Worm (Caenorhabditis elegans) whole organism, L4 larva: ENCODE data around the gene ent-2.

Experiments used
- F10B5.3 ChIP-seq: sonication (generic microtip); optimal IDR thresholded peaks from 2 replicates; lab custom pipeline; 2016; ENCODE audit warnings: mild to moderate bottlenecking, missing genetic modification characterization, missing compliant biosample characterization
- F37D6.2 ChIP-seq: sonication (generic microtip); optimal IDR thresholded peaks from 2 replicates; lab custom pipeline; 2016; ENCODE audit warnings: mild to moderate bottlenecking, missing genetic modification characterization, missing compliant biosample characterization
- F49E8.2 ChIP-seq: sonication (generic microtip); optimal IDR thresholded peaks from 2 replicates; lab custom pipeline; 2016; ENCODE audit warnings: missing compliant biosample characterization, mild to moderate bottlenecking, missing genetic modification characterization, borderline replicate concordance
- R02D3.7 ChIP-seq: fragments of 150-350 bp; sonication (generic microtip); optimal IDR thresholded peaks from 3 replicates; lab custom pipeline; 2014; ENCODE audit warnings: missing biosample characterization, missing genetic modification characterization
- T20F7.1 ChIP-seq: fragments of 200-800 bp; sonication (Bioruptor generic); optimal IDR thresholded peaks from 2 replicates; lab custom pipeline; 2018; ENCODE audit warnings: mild to moderate bottlenecking, missing genetic modification characterization, missing compliant biosample characterization
- Y48G9A.11 ChIP-seq: fragments of 200-800 bp; sonication (Bioruptor generic); IDR thresholded peaks from 2 replicates; pipeline ENCODE4 v1.3.6; 2022; ENCODE audit warnings: missing genetic modification reagents, missing genetic modification characterization, missing compliant biosample characterization
- Y5F2A.4 ChIP-seq: fragments of 200-800 bp; sonication (Bioruptor generic); optimal IDR thresholded peaks from 2 replicates; lab custom pipeline; 2018; ENCODE audit warnings: mild to moderate bottlenecking, missing genetic modification characterization, missing compliant biosample characterization
- Y75B8A.6 ChIP-seq: fragments of 200-800 bp; sonication (Bioruptor generic); IDR thresholded peaks from 2 replicates; pipeline ENCODE4 v1.3.6; 2022; ENCODE audit warnings: missing genetic modification reagents, missing genetic modification characterization, missing compliant biosample characterization
- ZK337.2 ChIP-seq: fragments of 200-800 bp; sonication (Bioruptor generic); IDR thresholded peaks from 2 replicates; pipeline ENCODE4 v1.3.6; 2022; ENCODE audit warnings: missing genetic modification reagents, missing genetic modification characterization, missing compliant biosample characterization
- arid-1 ChIP-seq: fragments of 200-800 bp; sonication (Bioruptor generic); conservative IDR thresholded peaks from 2 replicates; pipeline ENCODE4 v1.3.6; 2022; ENCODE audit warnings: missing genetic modification reagents, missing genetic modification characterization, missing compliant biosample characterization
- ceh-20 ChIP-seq: fragments of 200-800 bp; sonication (Bioruptor generic); IDR thresholded peaks from 2 replicates; pipeline ENCODE4 v1.3.6; 2022; ENCODE audit warnings: missing genetic modification reagents, missing genetic modification characterization, missing compliant biosample characterization
- ceh-32 ChIP-seq: sonication (generic microtip); optimal IDR thresholded peaks from 2 replicates; lab custom pipeline; 2016; ENCODE audit warnings: mild to moderate bottlenecking, missing genetic modification characterization, missing compliant biosample characterization; ENCODE audit not compliant: poor library complexity
- ceh-44 ChIP-seq: fragments of 200-800 bp; sonication (Bioruptor generic); IDR thresholded peaks from 2 replicates; pipeline ENCODE4 v1.3.6; 2022; ENCODE audit warnings: missing genetic modification reagents, missing genetic modification characterization, missing compliant biosample characterization
- ceh-62 ChIP-seq: sonication (generic microtip); optimal IDR thresholded peaks from 2 replicates; lab custom pipeline; 2017; ENCODE audit warnings: missing biosample characterization, missing genetic modification characterization
- daf-12 ChIP-seq: fragments of 150-350 bp; optimal IDR thresholded peaks from 2 replicates; lab custom pipeline; 2014; ENCODE audit warnings: missing biosample characterization, missing genetic modification reagents, missing genetic modification characterization
- daf-16 ChIP-seq, 3 experiments: sonication (generic microtip); optimal IDR thresholded peaks; 2 replicates each; lab custom pipeline; 2016 to 2017; ENCODE audit warnings: missing genetic modification characterization in 3 of 3, missing genetic modification reagents in 3 of 3, mild to moderate bottlenecking in 2 of 3, missing compliant biosample characterization in 2 of 3, missing biosample characterization in 1 of 3, moderate library complexity in 1 of 3
- dmd-6 ChIP-seq: fragments of 200-800 bp; sonication (Bioruptor generic); IDR thresholded peaks from 2 replicates; pipeline ENCODE4 v1.3.6; 2022; ENCODE audit warnings: missing genetic modification reagents, missing genetic modification characterization, missing compliant biosample characterization
- dmd-8 ChIP-seq: fragments of 200-800 bp; sonication (Bioruptor generic); IDR thresholded peaks from 2 replicates; pipeline ENCODE4 v1.3.6; 2022; ENCODE audit warnings: missing genetic modification characterization, missing compliant biosample characterization
- egl-27 ChIP-seq: sonication (generic microtip); optimal IDR thresholded peaks from 3 replicates; lab custom pipeline; 2017; ENCODE audit warnings: missing biosample characterization, missing genetic modification reagents, missing genetic modification characterization
- egl-43 ChIP-seq: fragments of 200-800 bp; sonication (Bioruptor generic); IDR thresholded peaks from 2 replicates; pipeline ENCODE4 v1.3.6; 2022; ENCODE audit warnings: missing genetic modification reagents, missing genetic modification characterization, missing compliant biosample characterization
- fkh-10 ChIP-seq: fragments of 150-350 bp; optimal IDR thresholded peaks from 2 replicates; lab custom pipeline; 2014; ENCODE audit warnings: missing biosample characterization, missing genetic modification reagents, missing genetic modification characterization
- gei-8 ChIP-seq: fragments of 200-800 bp; sonication (Bioruptor generic); optimal IDR thresholded peaks from 2 replicates; lab custom pipeline; 2018; ENCODE audit warnings: mild to moderate bottlenecking, missing genetic modification characterization, missing compliant biosample characterization
- hif-1 ChIP-seq, 2 experiments: sonication (generic microtip); optimal IDR thresholded peaks; 2 replicates each; lab custom pipeline; 2016 to 2017; ENCODE audit warnings: missing compliant biosample characterization in 2 of 2, missing genetic modification characterization in 2 of 2, missing genetic modification reagents in 2 of 2, missing genotype in 2 of 2, mild to moderate bottlenecking in 1 of 2
- hlh-30 ChIP-seq: sonication (generic microtip); optimal IDR thresholded peaks from 2 replicates; lab custom pipeline; 2017; ENCODE audit warnings: antibody characterized with exemption, mild to moderate bottlenecking, missing genetic modification characterization, missing compliant biosample characterization; ENCODE audit not compliant: insufficient read depth
- hmg-1.1 ChIP-seq: fragments of 200-800 bp; sonication (Bioruptor generic); IDR thresholded peaks from 2 replicates; pipeline ENCODE4 v1.3.6; 2022; ENCODE audit warnings: missing genetic modification reagents, missing genetic modification characterization, missing compliant biosample characterization
- lim-7 ChIP-seq: fragments of 200-800 bp; sonication (Bioruptor generic); IDR thresholded peaks from 2 replicates; pipeline ENCODE4 v1.3.6; 2022; ENCODE audit warnings: missing genetic modification characterization, missing compliant biosample characterization
- lin-15B ChIP-seq: fragments of 150-350 bp; sonication (generic microtip); optimal IDR thresholded peaks from 3 replicates; lab custom pipeline; 2014; ENCODE audit warnings: missing biosample characterization, missing genetic modification characterization
- lsy-2 ChIP-seq, 2 experiments: fragments of 150-350 bp in 1 of 2; sonication (generic microtip) in 1 of 2; optimal IDR thresholded peaks; 2 replicates each; lab custom pipeline; 2014 to 2017; ENCODE audit warnings: missing biosample characterization in 2 of 2, missing genetic modification characterization in 2 of 2
- mxl-3 ChIP-seq: fragments of 200-800 bp; sonication (Bioruptor generic); optimal IDR thresholded peaks from 2 replicates; lab custom pipeline; 2018; ENCODE audit warnings: mild to moderate bottlenecking, missing genetic modification characterization, missing compliant biosample characterization
- nhr-102 ChIP-seq: sonication (generic microtip); optimal IDR thresholded peaks from 2 replicates; lab custom pipeline; 2016; ENCODE audit warnings: mild to moderate bottlenecking, missing genetic modification characterization, moderate library complexity, missing compliant biosample characterization
- nhr-11 ChIP-seq: fragments of 150-350 bp; optimal IDR thresholded peaks from 2 replicates; lab custom pipeline; 2014; ENCODE audit warnings: missing biosample characterization, missing genetic modification characterization
- nhr-6 ChIP-seq: fragments of 150-350 bp; optimal IDR thresholded peaks from 2 replicates; lab custom pipeline; 2014; ENCODE audit warnings: missing biosample characterization, missing genetic modification characterization
- nhr-77 ChIP-seq: fragments of 150-350 bp; optimal IDR thresholded peaks from 2 replicates; lab custom pipeline; 2014; ENCODE audit warnings: missing biosample characterization, missing genetic modification characterization
- pha-4 ChIP-seq, 2 experiments: fragments of 150-350 bp in 1 of 2; fragments of 200-800 bp in 1 of 2; sonication (Bioruptor generic) in 1 of 2; IDR thresholded peaks in 1 of 2; optimal IDR thresholded peaks in 1 of 2; 2 replicates each; pipeline versions ENCODE4 v1.3.6 to Lab custom; 2014 to 2022; ENCODE audit warnings: missing genetic modification characterization in 2 of 2, missing genetic modification reagents in 2 of 2, missing biosample characterization in 1 of 2, missing compliant biosample characterization in 1 of 2
- php-3 ChIP-seq: fragments of 200-800 bp; sonication (Bioruptor generic); IDR thresholded peaks from 2 replicates; pipeline ENCODE4 v1.3.6; 2022; ENCODE audit warnings: missing genetic modification reagents, missing genetic modification characterization, missing compliant biosample characterization
- pqm-1 ChIP-seq: sonication (generic microtip); optimal IDR thresholded peaks from 2 replicates; lab custom pipeline; 2017; ENCODE audit warnings: missing biosample characterization, missing genetic modification characterization
- rbr-2 ChIP-seq: sonication (generic microtip); optimal IDR thresholded peaks from 2 replicates; lab custom pipeline; 2016; ENCODE audit warnings: missing genotype, missing genetic modification characterization, missing compliant biosample characterization
- saeg-2 ChIP-seq: fragments of 200-800 bp; sonication (Bioruptor generic); IDR thresholded peaks from 2 replicates; pipeline ENCODE4 v1.3.6; 2022; ENCODE audit warnings: missing genetic modification reagents, missing genetic modification characterization, missing compliant biosample characterization
- skn-1 ChIP-seq: fragments of 150-350 bp; optimal IDR thresholded peaks from 2 replicates; lab custom pipeline; 2014; ENCODE audit warnings: missing biosample characterization, missing genetic modification characterization
- unc-130 ChIP-seq: sonication (generic microtip); optimal IDR thresholded peaks from 2 replicates; lab custom pipeline; 2016; ENCODE audit warnings: missing genetic modification reagents, missing genetic modification characterization, missing compliant biosample characterization
- unc-62 ChIP-seq, 3 experiments: fragments of 150-350 bp in 1 of 3; sonication (generic microtip); optimal IDR thresholded peaks in 2 of 3; peaks in 1 of 3; 1 replicate in 1 of 3; 2 replicates in 2 of 3; lab custom pipeline; 2014 to 2017; ENCODE audit warnings: missing biosample characterization in 3 of 3, missing genetic modification characterization in 3 of 3, missing genetic modification reagents in 3 of 3, missing genotype in 1 of 3
- vab-7 ChIP-seq: fragments of 200-800 bp; sonication (Bioruptor generic); IDR thresholded peaks from 2 replicates; pipeline ENCODE4 v1.3.6; 2022; ENCODE audit warnings: missing genetic modification reagents, missing genetic modification characterization, missing compliant biosample characterization
- ztf-11 ChIP-seq: fragments of 150-350 bp; optimal IDR thresholded peaks from 2 replicates; lab custom pipeline; 2014; ENCODE audit warnings: missing biosample characterization, missing genetic modification characterization
- ztf-7 ChIP-seq: fragments of 150-350 bp; optimal IDR thresholded peaks from 2 replicates; lab custom pipeline; 2014; ENCODE audit warnings: missing biosample characterization, missing genetic modification characterization

The ent-2 gene

ce11 chrX:15606585-15607276 is 5.9 kb downstream of the ent-2 start, which contains the start of gene rab-14 (continued):
- TF ChIP-seq daf-16 (GFP tag; optimal IDR thresholded peaks at IDR 0.05; lab: Kevin White, UChicago) (no peak), daf-16 (tag; optimal IDR thresholded peaks at IDR 0.05; lab: Kevin White, UChicago) (peak; percentile 19), F49E8.2 (tag; lab: Kevin White, UChicago) (no peak), T20F7.1 (GFP tag; lab: Kevin White, UChicago) (no peak), arid-1 (GFP tag; lab: Robert Waterston, UW) (peak; percentile 57), pqm-1 (tag; lab: Kevin White, UChicago) (no peak), nhr-11 (tag; lab: Kevin White, UChicago) (peak; percentile 55), ceh-62 (tag; lab: Kevin White, UChicago) (no peak), hif-1 (tag; optimal IDR thresholded peaks at IDR 0.05; lab: Kevin White, UChicago) (peak in 1 of 2 experiments; percentile 84), php-3 (no peak), nhr-6 (peak; percentile 61), fkh-10 (GFP tag; lab: Kevin White, UChicago) (peak; percentile 71), hlh-30 (tag; lab: Kevin White, UChicago) (peak; percentile 87), vab-7 (GFP tag; lab: Robert Waterston, UW) (0 out of 2 replicates have a peak, but pooled peaks have one; percentile 30), hmg-1.1 (peak; percentile 87), ceh-44 (GFP tag; lab: Robert Waterston, UW) (0 out of 2 replicates have a peak, but pooled peaks have one; percentile 4), F37D6.2 (peak; percentile 61), rbr-2 (tag; lab: Kevin White, UChicago) (peak; percentile 76)

- peak; percentile 99 for TF ChIP-seq hlh-30 (tag; lab: Kevin White, UChicago)
- no peak for TF ChIP-seq R02D3.7 (tag; lab: Kevin White, UChicago)
- peak; percentile 81 for TF ChIP-seq saeg-2 (GFP tag; lab: Robert Waterston, UW)
- TF ChIP-seq F10B5.3, result no peak
- 0 out of 2 replicates have a peak, but pooled peaks have one; percentile 16 for TF ChIP-seq Y75B8A.6 (GFP tag; lab: Robert Waterston, UW)
- no peak for TF ChIP-seq lim-7 (GFP tag; lab: Robert Waterston, UW)
- TF ChIP-seq nhr-102 (tag; lab: Kevin White, UChicago), result peak; percentile 93
- peak; percentile 48 for TF ChIP-seq fkh-10 (GFP tag; lab: Kevin White, UChicago)
- TF ChIP-seq nhr-77 (tag; lab: Kevin White, UChicago), result peak; percentile 99
- TF ChIP-seq lsy-2 (tag; optimal IDR thresholded peaks at IDR 0.05; lab: Kevin White, UChicago), result peak; percentile 89 to 92
- peak; percentile 88 for TF ChIP-seq ztf-7 (tag; lab: Kevin White, UChicago)
- TF ChIP-seq ZK337.2 (GFP tag; lab: Robert Waterston, UW), result no peak
- TF ChIP-seq F49E8.2 (tag; lab: Kevin White, UChicago), result no peak
- TF ChIP-seq egl-27 (tag; lab: Kevin White, UChicago), result no peak
- peak; percentile 81 for TF ChIP-seq ceh-20 (GFP tag; lab: Robert Waterston, UW)
- TF ChIP-seq skn-1 (tag; lab: Kevin White, UChicago), result peak; percentile 52
- peak in 1 of 2 experiments; percentile 99 for TF ChIP-seq unc-62 (GFP tag; optimal IDR thresholded peaks at IDR 0.05 in 1 of 2; lab: Kevin White, UChicago)
- TF ChIP-seq unc-62 (tag; optimal IDR thresholded peaks at IDR 0.05; lab: Kevin White, UChicago), result no peak
- TF ChIP-seq nhr-11 (tag; lab: Kevin White, UChicago), result peak; percentile 98
- TF ChIP-seq hmg-1.1, result peak; percentile 71
- peak; percentile 88 for TF ChIP-seq T20F7.1 (GFP tag; lab: Kevin White, UChicago)
- TF ChIP-seq Y5F2A.4 (GFP tag; lab: Kevin White, UChicago), result no peak
- peak; percentile 96 for TF ChIP-seq mxl-3
- TF ChIP-seq pha-4 (GFP tag; IDR thresholded peaks at IDR 0.05; lab: Robert Waterston, UW), result peak; percentile 93
- TF ChIP-seq pha-4 (tag; optimal IDR thresholded peaks at IDR 0.05; lab: Kevin White, UChicago), result peak; percentile 2
- no peak for TF ChIP-seq gei-8 (GFP tag; lab: Kevin White, UChicago)
- peak; percentile 99 for TF ChIP-seq dmd-6 (GFP tag; lab: Robert Waterston, UW)
- TF ChIP-seq daf-12, result no peak
- TF ChIP-seq dmd-8 (GFP tag; lab: Robert Waterston, UW), result no peak
- no peak for TF ChIP-seq unc-130 (GFP tag; lab: Kevin White, UChicago)
- no peak for TF ChIP-seq ceh-32
- TF ChIP-seq egl-43 (GFP tag; lab: Robert Waterston, UW), result peak; percentile 84
- no peak for TF ChIP-seq Y48G9A.11 (GFP tag; lab: Robert Waterston, UW)
- no peak for TF ChIP-seq ztf-11 (tag; lab: Kevin White, UChicago)
- TF ChIP-seq F37D6.2, result peak; percentile 88
- TF ChIP-seq lin-15B, result peak; percentile 44
Observed at ce11 chrX:15607498-15608019, 6.7 kb downstream of the ent-2 start, which contains the start of gene nipi-3. Gene nipi-3, plus strand, starts transcription at chrX:15607969.
